1 fruit fly cellular context compared by ENCODE assay signal in the genomic region with DNA sequence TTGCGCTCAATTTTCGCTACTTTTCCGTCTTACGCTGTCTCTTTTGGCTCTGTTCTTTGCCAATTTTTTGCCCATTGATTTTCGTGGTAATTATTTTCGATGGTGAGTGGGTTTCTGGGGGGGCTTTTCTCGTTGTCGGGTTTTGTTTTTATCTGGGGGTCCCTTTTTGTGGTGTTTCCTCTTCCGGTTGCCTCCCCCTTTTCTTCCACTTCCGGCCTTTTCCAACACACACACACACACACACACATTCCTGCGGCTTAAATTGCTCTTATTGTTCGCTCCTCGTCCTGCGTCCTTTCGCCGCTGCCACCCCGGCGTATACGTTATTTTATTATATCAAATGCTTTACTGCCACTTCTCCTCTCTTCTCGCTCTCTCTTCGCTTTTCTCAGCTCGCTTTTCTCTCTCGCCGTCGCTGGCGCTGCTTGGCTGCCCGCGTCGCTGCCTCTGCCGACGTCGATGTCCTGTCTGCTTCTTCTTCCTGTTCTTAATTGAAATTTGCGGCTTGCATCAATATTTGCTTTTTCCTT.
TF ChIP-seq lines count a peak whose summit lies in the region.

No protein-coding gene starts in this region.

TF ChIP-seq in whole organism, embryonic, 481 proteins besides CTCF, POLR2A, EP300 and RAD21 (continued from another document):
- TF ChIP-seq Meics (GFP tag; optimal IDR thresholded peaks at IDR 0.05; lab: Kevin White, UChicago) (no peak), CG13775 (GFP tag; optimal IDR thresholded peaks at IDR 0.05; lab: Kevin White, UChicago) (no peak), CG6791 (GFP tag; IDR thresholded peaks at IDR 0.05; lab: Robert Waterston, UW; ENCODE audit: partially characterized antibody) (no peak), dm (GFP tag; optimal IDR thresholded peaks at IDR 0.05; lab: Kevin White, UChicago) (no peak), CG1024 (GFP tag; IDR thresholded peaks at IDR 0.05; lab: Robert Waterston, UW) (no peak)
TF ChIP-seq in whole organism, embryonic: peak in this region for 14.
